Worm (Caenorhabditis elegans): Measurements from ENCODE around the gene srlf-37.

- TF ChIP-seq ces-1 (GFP tag; optimal IDR thresholded peaks at IDR 0.05) (no peak), aly-2 (tag; optimal IDR thresholded peaks at IDR 0.05) (no peak), dmd-9 (GFP tag; IDR thresholded peaks at IDR 0.05) (no peak), ceh-82 (tag; optimal IDR thresholded peaks at IDR 0.05) (no peak), ama-1 (optimal IDR thresholded peaks at IDR 0.05) (no peak)
These were observed 16.2 kb downstream of the srlf-37 start, which contains the start of gene K06H6.1 for ce11 chrV:587818-588217.
